Worm (Caenorhabditis elegans) whole organism, L4 larva: ENCODE measurements around the gene ZK632.4.

ENCODE experiments used
- aly-2 ChIP-seq: sonication (generic microtip); optimal IDR thresholded peaks from 2 replicates; lab custom pipeline; 2018; ENCODE audit warnings: missing biosample characterization, missing genetic modification characterization
- ama-1 ChIP-seq: fragments of 150-350 bp; optimal IDR thresholded peaks from 2 replicates; lab custom pipeline; 2014; ENCODE audit warnings: inconsistent platforms, mixed read lengths
- dmd-6 ChIP-seq: fragments of 200-800 bp; sonication (Bioruptor generic); IDR thresholded peaks from 2 replicates; pipeline ENCODE4 v1.3.6; 2022; ENCODE audit warnings: missing genetic modification reagents, missing genetic modification characterization, missing compliant biosample characterization
- duxl-1 ChIP-seq: sonication (generic microtip); optimal IDR thresholded peaks from 2 replicates; lab custom pipeline; 2016; ENCODE audit warnings: mild to moderate bottlenecking, missing genetic modification characterization, moderate library complexity, missing compliant biosample characterization; ENCODE audit not compliant: poor library complexity
- lin-39 ChIP-seq: fragments of 150-350 bp; optimal IDR thresholded peaks from 2 replicates; lab custom pipeline; 2014; ENCODE audit warnings: missing biosample characterization, missing genetic modification reagents, missing genetic modification characterization
- madf-5 ChIP-seq, 2 experiments: fragments of 200-800 bp; sonication (Bioruptor generic); IDR thresholded peaks; 2 replicates each; pipeline ENCODE4 v1.3.6; 2022; ENCODE audit warnings: missing compliant biosample characterization in 2 of 2, missing genetic modification characterization in 2 of 2
- mdl-1 ChIP-seq, 2 experiments: fragments of 150-350 bp in 1 of 2; sonication (generic microtip) in 1 of 2; optimal IDR thresholded peaks; 2 replicates each; lab custom pipeline; 2014 to 2017; ENCODE audit warnings: missing biosample characterization in 2 of 2, missing genetic modification characterization in 2 of 2
- mdt-29 ChIP-seq: fragments of 200-800 bp; sonication (Bioruptor generic); IDR thresholded peaks from 2 replicates; pipeline ENCODE4 v1.3.6; 2022; ENCODE audit warnings: missing genetic modification reagents, missing genetic modification characterization, missing compliant biosample characterization
- mxl-2 ChIP-seq: fragments of 200-800 bp; sonication (Bioruptor generic); conservative IDR thresholded peaks from 2 replicates; pipeline ENCODE4 v1.3.6; 2022; ENCODE audit warnings: missing genetic modification reagents, missing genetic modification characterization, missing compliant biosample characterization
- nhr-11 ChIP-seq: fragments of 150-350 bp; optimal IDR thresholded peaks from 2 replicates; lab custom pipeline; 2014; ENCODE audit warnings: missing biosample characterization, missing genetic modification characterization
- pqm-1 ChIP-seq: sonication (generic microtip); optimal IDR thresholded peaks from 2 replicates; lab custom pipeline; 2017; ENCODE audit warnings: missing biosample characterization, missing genetic modification characterization
- unc-39 ChIP-seq: sonication (generic microtip); optimal IDR thresholded peaks from 2 replicates; lab custom pipeline; 2017; ENCODE audit warnings: missing biosample characterization, missing genetic modification characterization

DNA sequence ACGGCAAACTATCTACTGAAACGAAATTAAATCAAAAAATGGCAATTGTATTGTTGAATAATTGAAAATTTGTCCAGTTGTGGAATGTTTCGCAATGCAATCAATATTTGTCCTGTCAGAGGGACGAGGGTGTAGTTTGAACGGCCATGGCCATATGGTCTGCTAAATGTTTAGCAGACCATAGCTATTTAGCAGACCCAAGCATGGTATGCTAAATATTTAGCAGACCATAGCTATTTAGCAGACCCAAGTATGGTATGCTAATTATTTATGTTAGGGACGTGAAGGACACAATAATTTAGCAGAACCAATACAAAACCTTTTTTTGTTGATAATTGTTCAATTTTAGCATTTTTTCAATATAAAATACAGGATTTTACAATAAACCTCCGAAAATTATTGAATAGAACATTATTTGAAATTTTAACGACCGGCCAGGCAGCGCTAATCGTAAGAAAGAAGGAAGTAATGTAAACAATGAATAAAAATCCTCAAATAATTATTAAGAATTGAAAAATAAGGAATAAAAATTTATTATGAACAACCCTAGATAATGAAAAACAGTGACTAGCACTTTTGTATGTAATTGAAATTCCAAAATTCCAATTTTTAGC is 2.1 kb downstream of the ZK632.4 start, which contains the start of gene riok-3:
- TF ChIP-seq ama-1 (lab: Kevin White, UChicago) (no peak), aly-2 (tag; lab: Kevin White, UChicago) (no peak), pqm-1 (tag; lab: Kevin White, UChicago) (no peak), mdl-1 (tag; optimal IDR thresholded peaks at IDR 0.05; lab: Kevin White, UChicago) (no peak), unc-39 (no peak), mdt-29 (GFP tag; lab: Robert Waterston, UW) (0 out of 2 replicates have a peak, but pooled peaks have one; percentile 8), nhr-11 (tag; lab: Kevin White, UChicago) (no peak), dmd-6 (GFP tag; lab: Robert Waterston, UW) (no peak), duxl-1 (no peak), lin-39 (no peak), mxl-2 (no peak), madf-5 (GFP tag; IDR thresholded peaks at IDR 0.05; lab: Robert Waterston, UW) (no peak)
